Fruit fly (Drosophila melanogaster) whole organism, embryonic: ENCODE results near the gene ple.

Experiments used
- Atf3 ChIP-seq: fragments of 200-800 bp; sonication (Bioruptor generic); optimal IDR thresholded peaks from 3 replicates; lab custom pipeline; 2016; ENCODE audit warnings: missing biosample characterization, missing genetic modification characterization
- B-H2 ChIP-seq: fragments of 200-800 bp; sonication (Bioruptor generic); optimal IDR thresholded peaks from 2 replicates; lab custom pipeline; 2018; ENCODE audit warnings: missing biosample characterization, mild to moderate bottlenecking, missing genetic modification characterization
- CG10147 ChIP-seq: fragments of 200-800 bp; sonication (Bioruptor generic); optimal IDR thresholded peaks from 2 replicates; lab custom pipeline; 2019; ENCODE audit warnings: missing biosample characterization, mild to moderate bottlenecking, missing genetic modification characterization, moderate library complexity
- CG10321 ChIP-seq: fragments of 200-800 bp; sonication (Bioruptor generic); IDR thresholded peaks from 2 replicates; pipeline ENCODE4 v1.3.6; 2022; ENCODE audit warnings: missing biosample characterization, missing genetic modification characterization
- CG11085 ChIP-seq: fragments of 200-800 bp; sonication (Bioruptor generic); IDR thresholded peaks from 2 replicates; pipeline ENCODE4 v1.3.6; 2022; ENCODE audit warnings: missing biosample characterization, missing genetic modification characterization
- CG11247 ChIP-seq: fragments of 200-800 bp; sonication (Bioruptor generic); IDR thresholded peaks from 2 replicates; pipeline ENCODE4 v1.3.6; 2022; ENCODE audit warnings: missing biosample characterization, missing genetic modification characterization
- CG11398 ChIP-seq: fragments of 200-800 bp; sonication (Bioruptor generic); optimal IDR thresholded peaks from 2 replicates; lab custom pipeline; 2016; ENCODE audit warnings: missing biosample characterization, missing genetic modification characterization
- CG12744 ChIP-seq: fragments of 200-800 bp; sonication (Bioruptor generic); optimal IDR thresholded peaks from 2 replicates; lab custom pipeline; 2016; ENCODE audit warnings: missing biosample characterization, missing genetic modification characterization
- CG15073 ChIP-seq: fragments of 200-800 bp; sonication (Bioruptor generic); optimal IDR thresholded peaks from 2 replicates; lab custom pipeline; 2016; ENCODE audit warnings: missing biosample characterization, missing genetic modification characterization
- CG1603 ChIP-seq: fragments of 200-800 bp; sonication (Bioruptor generic); optimal IDR thresholded peaks from 2 replicates; lab custom pipeline; 2019; ENCODE audit warnings: missing biosample characterization, mild to moderate bottlenecking, missing genetic modification characterization, moderate library complexity
- CG16779 ChIP-seq: fragments of 200-800 bp; sonication (Bioruptor generic); IDR thresholded peaks from 2 replicates; pipeline ENCODE4 v1.3.6; 2022; ENCODE audit warnings: missing biosample characterization, missing genetic modification characterization
- CG16813 ChIP-seq: fragments of 200-800 bp; sonication (Bioruptor generic); IDR thresholded peaks from 3 replicates; pipeline ENCODE4 v1.3.6; 2022; ENCODE audit warnings: missing biosample characterization, missing genetic modification characterization; ENCODE audit not compliant: partially characterized antibody
- CG18476 ChIP-seq: fragments of 200-800 bp; sonication (Bioruptor generic); optimal IDR thresholded peaks from 2 replicates; lab custom pipeline; 2016; ENCODE audit warnings: missing biosample characterization, mild to moderate bottlenecking, missing genetic modification characterization
- CG2202 ChIP-seq: fragments of 200-800 bp; sonication (Bioruptor generic); optimal IDR thresholded peaks from 2 replicates; lab custom pipeline; 2018; ENCODE audit warnings: missing biosample characterization, mild to moderate bottlenecking, missing genetic modification characterization
- CG4617 ChIP-seq: fragments of 200-800 bp; sonication (Bioruptor generic); optimal IDR thresholded peaks from 3 replicates; lab custom pipeline; 2016; ENCODE audit warnings: missing biosample characterization, missing genetic modification characterization, borderline replicate concordance
- CG6765 ChIP-seq: fragments of 200-800 bp; sonication (Bioruptor generic); optimal IDR thresholded peaks from 3 replicates; lab custom pipeline; 2017; ENCODE audit warnings: missing biosample characterization, mild to moderate bottlenecking, missing genetic modification characterization
- CG6791 ChIP-seq: fragments of 200-800 bp; sonication (Bioruptor generic); IDR thresholded peaks from 3 replicates; pipeline ENCODE4 v1.3.6; 2022; ENCODE audit warnings: missing biosample characterization, missing genetic modification characterization; ENCODE audit not compliant: partially characterized antibody
- CG7271 ChIP-seq: fragments of 200-800 bp; sonication (Bioruptor generic); optimal IDR thresholded peaks from 2 replicates; lab custom pipeline; 2018; ENCODE audit warnings: missing biosample characterization, mild to moderate bottlenecking, missing genetic modification characterization, moderate library complexity
- CG7556 ChIP-seq: fragments of 200-800 bp; sonication (Bioruptor generic); optimal IDR thresholded peaks from 2 replicates; lab custom pipeline; 2017; ENCODE audit warnings: missing biosample characterization, mild to moderate bottlenecking, missing genetic modification characterization
- CG8478 ChIP-seq: fragments of >200 bp; optimal IDR thresholded peaks from 2 replicates; lab custom pipeline; 2018
- CG9437 ChIP-seq: fragments of 200-800 bp; sonication (Bioruptor generic); optimal IDR thresholded peaks from 2 replicates; lab custom pipeline; 2018; ENCODE audit warnings: missing biosample characterization, mild to moderate bottlenecking, missing genetic modification characterization
- CkIIα-i1 ChIP-seq: fragments of 200-800 bp; sonication (Bioruptor generic); IDR thresholded peaks from 2 replicates; pipeline ENCODE4 v1.3.6; 2022; ENCODE audit warnings: missing biosample characterization, missing genetic modification characterization
- Gug ChIP-seq: fragments of 200-800 bp; sonication (Bioruptor generic); IDR thresholded peaks from 4 replicates; pipeline ENCODE4 v1.3.6; 2022; ENCODE audit warnings: missing biosample characterization, missing genetic modification characterization
- HHEX ChIP-seq: fragments of 200-800 bp; sonication (Bioruptor generic); optimal IDR thresholded peaks from 3 replicates; lab custom pipeline; 2017; ENCODE audit warnings: missing biosample characterization, mild to moderate bottlenecking, missing genetic modification characterization, missing genetic modification reagents
- Hr3 ChIP-seq: fragments of 200-800 bp; sonication (Bioruptor generic); optimal IDR thresholded peaks from 3 replicates; lab custom pipeline; 2016; ENCODE audit warnings: missing biosample characterization, missing genetic modification characterization
- Hr39 ChIP-seq: fragments of >200 bp; optimal IDR thresholded peaks from 2 replicates; lab custom pipeline; 2017
- Jarid2 ChIP-seq: fragments of 200-800 bp; sonication (Bioruptor generic); optimal IDR thresholded peaks from 3 replicates; lab custom pipeline; 2017; ENCODE audit warnings: mild to moderate bottlenecking, missing biosample characterization, missing genetic modification reagents, missing genetic modification characterization
- Rx ChIP-seq: fragments of 200-800 bp; sonication (Bioruptor generic); IDR thresholded peaks from 2 replicates; pipeline ENCODE4 v1.3.6; 2022; ENCODE audit warnings: missing biosample characterization, missing genetic modification characterization
- Scr ChIP-seq: fragments of 200-800 bp; sonication (Bioruptor generic); IDR thresholded peaks from 2 replicates; pipeline ENCODE4 v1.3.6; 2022; ENCODE audit warnings: missing biosample characterization, missing genetic modification characterization; ENCODE audit not compliant: partially characterized antibody
- Sin3A ChIP-seq: fragments of >200 bp; optimal IDR thresholded peaks from 2 replicates; lab custom pipeline; 2018
- Xrp1 ChIP-seq: fragments of 200-800 bp; sonication (Bioruptor generic); IDR thresholded peaks from 2 replicates; pipeline ENCODE4 v1.3.6; 2022; ENCODE audit warnings: missing biosample characterization, missing genetic modification characterization
- al ChIP-seq: fragments of 200-800 bp; sonication (Bioruptor generic); IDR thresholded peaks from 2 replicates; pipeline ENCODE4 v1.3.6; 2022; ENCODE audit warnings: missing biosample characterization, missing genetic modification characterization
- bbx ChIP-seq: fragments of 200-800 bp; sonication (Bioruptor generic); IDR thresholded peaks from 2 replicates; pipeline ENCODE4 v1.3.6; 2022; ENCODE audit warnings: missing biosample characterization, missing genetic modification characterization; ENCODE audit not compliant: partially characterized antibody
- cato ChIP-seq: fragments of 200-800 bp; sonication (Bioruptor generic); optimal IDR thresholded peaks from 2 replicates; lab custom pipeline; 2016; ENCODE audit warnings: missing biosample characterization, missing genetic modification characterization, borderline replicate concordance
- dysf ChIP-seq: fragments of 200-800 bp; sonication (Bioruptor generic); IDR thresholded peaks from 3 replicates; pipeline ENCODE4 v1.3.6; 2022; ENCODE audit warnings: missing biosample characterization, missing genetic modification characterization
- esg ChIP-seq: fragments of 200-800 bp; sonication (Bioruptor generic); conservative IDR thresholded peaks from 2 replicates; pipeline ENCODE4 v1.3.6; 2022; ENCODE audit warnings: missing biosample characterization, missing genetic modification characterization
- gcm2 ChIP-seq: fragments of 200-800 bp; sonication (Bioruptor generic); optimal IDR thresholded peaks from 2 replicates; lab custom pipeline; 2016; ENCODE audit warnings: missing biosample characterization, missing genetic modification characterization
- gt ChIP-seq: fragments of 200-800 bp; sonication (Bioruptor generic); IDR thresholded peaks from 2 replicates; pipeline ENCODE4 v1.3.6; 2022; ENCODE audit warnings: missing biosample characterization, missing genetic modification characterization
- ham ChIP-seq: fragments of 200-800 bp; sonication (Bioruptor generic); IDR thresholded peaks from 2 replicates; pipeline ENCODE4 v1.3.6; 2022; ENCODE audit warnings: missing biosample characterization, missing genetic modification characterization
- her ChIP-seq: fragments of 200-800 bp; sonication (Bioruptor generic); optimal IDR thresholded peaks from 2 replicates; lab custom pipeline; 2016; ENCODE audit warnings: missing biosample characterization, missing genetic modification characterization
- kni ChIP-seq: fragments of 200-800 bp; sonication (Bioruptor generic); optimal IDR thresholded peaks from 3 replicates; lab custom pipeline; 2017; ENCODE audit warnings: mild to moderate bottlenecking, missing biosample characterization, missing genetic modification reagents, missing genetic modification characterization
- nom ChIP-seq: fragments of 200-800 bp; sonication (Bioruptor generic); optimal IDR thresholded peaks from 2 replicates; lab custom pipeline; 2017; ENCODE audit warnings: missing biosample characterization, missing genetic modification characterization, mild to moderate bottlenecking, moderate library complexity, missing genetic modification reagents
- oc ChIP-seq: fragments of 200-800 bp; sonication (Bioruptor generic); optimal IDR thresholded peaks from 2 replicates; lab custom pipeline; 2018; ENCODE audit warnings: missing biosample characterization, mild to moderate bottlenecking, missing genetic modification characterization, moderate library complexity
- onecut ChIP-seq: fragments of 200-800 bp; sonication (Bioruptor generic); IDR thresholded peaks from 2 replicates; pipeline ENCODE4 v1.3.6; 2022; ENCODE audit warnings: missing biosample characterization, missing genetic modification characterization
- pfk ChIP-seq: fragments of 200-800 bp; sonication (Bioruptor generic); optimal IDR thresholded peaks from 2 replicates; lab custom pipeline; 2018; ENCODE audit warnings: missing biosample characterization, mild to moderate bottlenecking, missing genetic modification characterization, moderate library complexity
- prd ChIP-seq, 3 experiments: fragments of >200 bp in 2 of 3; fragments of 200-800 bp in 1 of 3; sonication (Bioruptor generic) in 1 of 3; optimal IDR thresholded peaks in 2 of 3; IDR thresholded peaks in 1 of 3; 2 replicates in 2 of 3; 3 replicates in 1 of 3; pipeline versions ENCODE4 v1.3.6 to Lab custom; 2017 to 2022; ENCODE audit warnings: missing biosample characterization in 1 of 3, missing genetic modification characterization in 1 of 3
- row ChIP-seq: fragments of 200-800 bp; sonication (Bioruptor generic); IDR thresholded peaks from 3 replicates; pipeline ENCODE4 v1.3.6; 2022; ENCODE audit warnings: missing biosample characterization, missing genetic modification characterization
- seq ChIP-seq: fragments of 200-800 bp; sonication (Bioruptor generic); IDR thresholded peaks from 2 replicates; pipeline ENCODE4 v1.3.6; 2022; ENCODE audit warnings: missing biosample characterization, missing genetic modification characterization
- tgo ChIP-seq: fragments of 200-800 bp; sonication (Bioruptor generic); IDR thresholded peaks from 3 replicates; pipeline ENCODE4 v1.3.6; 2022; ENCODE audit warnings: missing biosample characterization, missing genetic modification characterization
- tio ChIP-seq: fragments of 200-800 bp; sonication (Bioruptor generic); optimal IDR thresholded peaks from 2 replicates; lab custom pipeline; 2017; ENCODE audit warnings: missing biosample characterization, missing genetic modification characterization, inconsistent platforms
- zf30C ChIP-seq: fragments of 200-800 bp; sonication (Bioruptor generic); optimal IDR thresholded peaks from 3 replicates; lab custom pipeline; 2018; ENCODE audit warnings: missing biosample characterization, mild to moderate bottlenecking, missing genetic modification characterization

The ple gene

DNA sequence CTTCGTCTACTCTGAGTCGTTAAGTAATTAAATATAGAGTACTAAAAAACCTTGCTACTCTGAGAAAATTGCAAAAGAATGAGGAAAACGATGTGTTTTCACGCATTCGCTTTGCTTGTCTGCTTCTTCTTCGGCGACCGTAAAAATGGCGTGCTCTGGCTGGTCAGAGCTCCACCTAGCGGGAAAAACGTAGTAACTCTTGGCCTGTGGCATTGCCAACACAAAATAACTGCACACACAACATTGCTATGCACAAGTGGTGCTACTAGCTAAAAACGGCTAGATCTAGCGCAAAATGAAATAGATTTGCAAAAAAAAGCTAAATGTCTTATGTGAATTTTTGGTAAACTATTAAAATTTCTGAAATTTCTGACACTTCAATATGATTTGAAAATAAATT lies 27.8 kb upstream of the ple start (continued):
- TF ChIP-seq Jarid2 (GFP tag; lab: Kevin White, UChicago) (no peak), CG15073 (no peak), esg (GFP tag; lab: Robert Waterston, UW) (no peak), HHEX (GFP tag; lab: Kevin White, UChicago) (peak; percentile 28), CG16779 (0 out of 2 replicates have a peak, but pooled peaks have one; percentile 4), CG7556 (GFP tag; lab: Kevin White, UChicago) (no peak), oc (tag; lab: Kevin White, UChicago) (no peak), CG10147 (peak; percentile 2), Gug (peak; percentile 52; the same call in 3 of the 4 replicates), Rx (peak; percentile 57), Hr39 (lab: Kevin White, UChicago) (no peak), CG10321 (no peak), CG6791 (peak; percentile 78), ham (no peak), tgo (GFP tag; lab: Robert Waterston, UW) (peak; percentile 20; the same call in 1 of the 3 replicates), kni (no peak), Sin3A (no peak), CG9437 (peak; percentile 12), row (GFP tag; lab: Robert Waterston, UW) (peak; percentile 91), bbx (peak; percentile 71), CG11398 (GFP tag; lab: Kevin White, UChicago) (no peak), Atf3 (GFP tag; lab: Kevin White, UChicago) (no peak), onecut (GFP tag; lab: Robert Waterston, UW) (peak; percentile 46), CG11247 (GFP tag; lab: Robert Waterston, UW) (peak; percentile 52; the same call in 1 of the 2 replicates), cato (no peak), CG11085 (GFP tag; lab: Robert Waterston, UW) (peak; percentile 66), B-H2 (GFP tag; lab: Kevin White, UChicago) (peak; percentile 67), CG16813 (GFP tag; lab: Robert Waterston, UW) (peak; percentile 29; the same call in 1 of the 3 replicates), Xrp1 (GFP tag; lab: Robert Waterston, UW) (peak; percentile 59; the same call in 1 of the 2 replicates), dysf (GFP tag; lab: Robert Waterston, UW) (peak; percentile 58), Hr3 (GFP tag; lab: Kevin White, UChicago) (peak; percentile 50), tio (GFP tag; lab: Kevin White, UChicago) (no peak), CG8478 (no peak), her (peak; percentile 13), CG1603 (tag; lab: Kevin White, UChicago) (peak; percentile 68), CG18476 (GFP tag; lab: Kevin White, UChicago) (no peak), CG6765 (no peak), nom (GFP tag; lab: Kevin White, UChicago) (peak; percentile 21), zf30C (GFP tag; lab: Kevin White, UChicago) (no peak), prd (optimal IDR thresholded peaks at IDR 0.05; lab: Kevin White, UChicago) (no peak), prd (GFP tag; IDR thresholded peaks at IDR 0.05; lab: Robert Waterston, UW) (peak; percentile 69; the same call in 2 of the 3 replicates), al (GFP tag; lab: Robert Waterston, UW) (peak; percentile 43; the same call in 1 of the 2 replicates), CG2202 (tag; lab: Kevin White, UChicago) (no peak), CG7271 (tag; lab: Kevin White, UChicago) (no peak), CkIIα-i1 (GFP tag; lab: Robert Waterston, UW) (no peak), gt (GFP tag; lab: Robert Waterston, UW) (no peak), pfk (GFP tag; lab: Kevin White, UChicago) (no peak), Scr (GFP tag; lab: Robert Waterston, UW) (peak; percentile 51; the same call in 1 of the 2 replicates), seq (GFP tag; lab: Robert Waterston, UW) (no peak), CG4617 (GFP tag; lab: Kevin White, UChicago) (peak; percentile 49), gcm2 (GFP tag; lab: Kevin White, UChicago) (no peak), CG12744 (GFP tag; lab: Kevin White, UChicago) (no peak)
